Fruit fly (Drosophila melanogaster): ENCODE data around the gene Flo2.

DNA sequence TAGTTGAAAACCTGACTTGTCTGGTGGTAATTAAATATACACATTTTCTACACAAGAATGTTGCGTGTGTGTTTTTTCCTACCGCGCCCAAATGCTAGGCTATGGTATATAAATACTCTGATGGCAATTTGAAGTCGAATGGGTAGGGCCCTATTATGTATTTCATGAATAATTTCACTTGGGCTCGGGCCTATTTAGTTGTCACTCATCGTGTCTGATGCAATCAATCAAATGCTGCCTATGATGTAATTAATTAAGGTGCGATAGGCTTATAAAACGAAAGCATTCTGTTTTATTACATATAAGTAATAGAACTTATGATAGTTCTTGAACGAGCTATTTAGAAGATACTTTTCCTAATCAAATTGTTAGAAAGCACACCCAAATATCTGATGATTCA, 23.3 kb downstream of the Flo2 start:
- TF ChIP-seq CG9876 (GFP tag; optimal IDR thresholded peaks at IDR 0.05) = no peak
- no peak for TF ChIP-seq seq (GFP tag; IDR thresholded peaks at IDR 0.05)
- no peak for TF ChIP-seq MESR4 (GFP tag; optimal IDR thresholded peaks at IDR 0.05)
- no peak for TF ChIP-seq Chrac-16 (GFP tag; optimal IDR thresholded peaks at IDR 0.05)
- TF ChIP-seq CG4360 (GFP tag; IDR thresholded peaks at IDR 0.05) = no peak
- no peak for TF ChIP-seq usp (GFP tag; optimal IDR thresholded peaks at IDR 0.05)
- TF ChIP-seq chinmo (GFP tag; IDR thresholded peaks at IDR 0.05; ENCODE audit: partially characterized antibody) = no peak
- no peak for TF ChIP-seq Tbp (GFP tag; optimal IDR thresholded peaks at IDR 0.05)
- no peak for TF ChIP-seq scrt (GFP tag; optimal IDR thresholded peaks at IDR 0.05)
- TF ChIP-seq esg (GFP tag; conservative IDR thresholded peaks at IDR 0.05) = no peak
- TF ChIP-seq Hr78 (GFP tag; optimal IDR thresholded peaks at IDR 0.05) = no peak
- no peak for TF ChIP-seq H2.0 (GFP tag; IDR thresholded peaks at IDR 0.05)
- no peak for TF ChIP-seq dan (GFP tag; IDR thresholded peaks at IDR 0.05)
- no peak for TF ChIP-seq schlank (tag; optimal IDR thresholded peaks at IDR 0.05)
